Worm (Caenorhabditis elegans) whole organism, young adult: ENCODE data around the gene pro-3.

Source experiments
- F33H1.4 ChIP-seq: fragments of 200-800 bp; sonication (Bioruptor generic); IDR thresholded peaks from 2 replicates; pipeline ENCODE4 v1.3.6; 2022; ENCODE audit warnings: missing genetic modification reagents, missing genetic modification characterization, missing compliant biosample characterization
- F57A8.1 ChIP-seq: fragments of 200-800 bp; sonication (Bioruptor generic); optimal IDR thresholded peaks from 2 replicates; lab custom pipeline; 2018; ENCODE audit warnings: mild to moderate bottlenecking, missing genetic modification characterization, moderate library complexity, missing compliant biosample characterization
- Y53F4B.3 ChIP-seq: fragments of 200-800 bp; sonication (Bioruptor generic); IDR thresholded peaks from 2 replicates; pipeline ENCODE4 v1.3.6; 2022; ENCODE audit warnings: missing genetic modification reagents, missing genetic modification characterization, missing compliant biosample characterization
- Y53G8AR.9 ChIP-seq: fragments of 200-800 bp; sonication (Bioruptor generic); conservative IDR thresholded peaks from 2 replicates; pipeline ENCODE4 v1.3.6; 2022; ENCODE audit warnings: missing genetic modification reagents, missing genetic modification characterization, missing compliant biosample characterization
- Y95B8A.8 ChIP-seq: fragments of 200-800 bp; sonication (Bioruptor generic); IDR thresholded peaks from 2 replicates; pipeline ENCODE4 v1.3.6; 2022; ENCODE audit warnings: missing genetic modification reagents, missing genetic modification characterization, missing compliant biosample characterization
- akir-1 ChIP-seq: fragments of 200-800 bp; sonication (Bioruptor generic); optimal IDR thresholded peaks from 2 replicates; lab custom pipeline; 2018; ENCODE audit warnings: mild to moderate bottlenecking, missing genetic modification characterization, moderate library complexity, missing compliant biosample characterization
- aptf-2 ChIP-seq: fragments of 200-800 bp; sonication (Bioruptor generic); conservative IDR thresholded peaks from 2 replicates; pipeline ENCODE4 v1.3.6; 2022; ENCODE audit warnings: missing genetic modification reagents, missing genetic modification characterization, missing compliant biosample characterization
- attf-3 ChIP-seq: fragments of 200-800 bp; sonication (Bioruptor generic); conservative IDR thresholded peaks from 2 replicates; pipeline ENCODE4 v1.3.6; 2022; ENCODE audit warnings: missing genetic modification reagents, missing genetic modification characterization, missing compliant biosample characterization
- attf-6 ChIP-seq: fragments of 200-800 bp; sonication (Bioruptor generic); IDR thresholded peaks from 2 replicates; pipeline ENCODE4 v1.3.6; 2022; ENCODE audit warnings: missing genetic modification reagents, missing genetic modification characterization, missing compliant biosample characterization
- bed-2 ChIP-seq: fragments of 200-800 bp; sonication (Bioruptor generic); IDR thresholded peaks from 2 replicates; pipeline ENCODE4 v1.3.6; 2022; ENCODE audit warnings: missing genetic modification reagents, missing genetic modification characterization, missing compliant biosample characterization
- ceh-100 ChIP-seq: fragments of 200-800 bp; sonication (Bioruptor generic); IDR thresholded peaks from 2 replicates; pipeline ENCODE4 v1.3.6; 2022; ENCODE audit warnings: missing genetic modification reagents, missing genetic modification characterization, missing compliant biosample characterization
- ceh-27 ChIP-seq: fragments of 200-800 bp; sonication (Bioruptor generic); optimal IDR thresholded peaks from 2 replicates; lab custom pipeline; 2018; ENCODE audit warnings: mild to moderate bottlenecking, missing genetic modification characterization, moderate library complexity, missing compliant biosample characterization
- ceh-58 ChIP-seq: fragments of 200-800 bp; sonication (Bioruptor generic); IDR thresholded peaks from 2 replicates; pipeline ENCODE4 v1.3.6; 2022; ENCODE audit warnings: missing genetic modification characterization, missing compliant biosample characterization
- die-1 ChIP-seq: sonication (generic microtip); optimal IDR thresholded peaks from 2 replicates; lab custom pipeline; 2016; ENCODE audit warnings: missing genotype, mild to moderate bottlenecking, missing genetic modification characterization, missing compliant biosample characterization
- dox-1 ChIP-seq: fragments of 200-800 bp; sonication (Bioruptor generic); IDR thresholded peaks from 2 replicates; pipeline ENCODE4 v1.3.6; 2022; ENCODE audit warnings: missing genetic modification reagents, missing genetic modification characterization, missing compliant biosample characterization
- dpl-1 ChIP-seq: fragments of 150-350 bp; optimal IDR thresholded peaks from 2 replicates; lab custom pipeline; 2014; ENCODE audit warnings: missing biosample characterization, missing genetic modification reagents, missing genetic modification characterization
- ekl-4 ChIP-seq: fragments of 200-800 bp; sonication (Bioruptor generic); IDR thresholded peaks from 2 replicates; pipeline ENCODE4 v1.3.6; 2022; ENCODE audit warnings: missing genetic modification reagents, missing genetic modification characterization, missing compliant biosample characterization
- hlh-12 ChIP-seq: sonication (generic microtip); optimal IDR thresholded peaks from 2 replicates; lab custom pipeline; 2016; ENCODE audit warnings: missing genetic modification characterization, missing compliant biosample characterization
- hsf-1 ChIP-seq: fragments of 200-800 bp; sonication (Bioruptor generic); IDR thresholded peaks from 2 replicates; pipeline ENCODE4 v1.3.6; 2022; ENCODE audit warnings: missing genetic modification reagents, missing genetic modification characterization, missing compliant biosample characterization
- let-607 ChIP-seq, 2 experiments: fragments of 200-800 bp in 1 of 2; sonication (Bioruptor generic) in 1 of 2; sonication (generic microtip) in 1 of 2; optimal IDR thresholded peaks; 2 replicates each; lab custom pipeline; 2016 to 2018; ENCODE audit warnings: mild to moderate bottlenecking in 2 of 2, missing compliant biosample characterization in 2 of 2, missing genetic modification characterization in 2 of 2, moderate library complexity in 2 of 2, missing genotype in 1 of 2
- lin-54 ChIP-seq: fragments of 200-800 bp; sonication (Bioruptor generic); optimal IDR thresholded peaks from 2 replicates; lab custom pipeline; 2018; ENCODE audit warnings: mild to moderate bottlenecking, missing genetic modification characterization, missing compliant biosample characterization
- lir-1 ChIP-seq: fragments of 200-800 bp; sonication (Bioruptor generic); conservative IDR thresholded peaks from 2 replicates; pipeline ENCODE4 v1.3.6; 2022; ENCODE audit warnings: missing genetic modification reagents, missing genetic modification characterization, missing compliant biosample characterization
- madf-3 ChIP-seq: fragments of 200-800 bp; sonication (Bioruptor generic); IDR thresholded peaks from 2 replicates; pipeline ENCODE4 v1.3.6; 2022; ENCODE audit warnings: missing genetic modification reagents, missing genetic modification characterization, missing compliant biosample characterization
- madf-6 ChIP-seq: fragments of 200-800 bp; sonication (Bioruptor generic); IDR thresholded peaks from 2 replicates; pipeline ENCODE4 v1.3.6; 2022; ENCODE audit warnings: missing genetic modification reagents, missing genetic modification characterization, missing compliant biosample characterization
- madf-8 ChIP-seq: fragments of 200-800 bp; sonication (Bioruptor generic); conservative IDR thresholded peaks from 2 replicates; pipeline ENCODE4 v1.3.6; 2022; ENCODE audit warnings: missing genetic modification reagents, missing genetic modification characterization, missing compliant biosample characterization
- nfya-1 ChIP-seq: sonication (generic microtip); optimal IDR thresholded peaks from 2 replicates; lab custom pipeline; 2017; ENCODE audit warnings: antibody characterized with exemption, missing compliant biosample characterization, missing genetic modification characterization, borderline replicate concordance; ENCODE audit not compliant: insufficient read depth
- nfyb-1 ChIP-seq: fragments of 200-800 bp; sonication (Bioruptor generic); IDR thresholded peaks from 2 replicates; pipeline ENCODE4 v1.3.6; 2022; ENCODE audit warnings: missing genetic modification reagents, missing genetic modification characterization, missing compliant biosample characterization
- nhr-179 ChIP-seq: sonication (generic microtip); optimal IDR thresholded peaks from 2 replicates; lab custom pipeline; 2016; ENCODE audit warnings: mild to moderate bottlenecking, missing genetic modification characterization, missing compliant biosample characterization
- pbrm-1 ChIP-seq: fragments of 200-800 bp; sonication (Bioruptor generic); IDR thresholded peaks from 2 replicates; pipeline ENCODE4 v1.3.6; 2022; ENCODE audit warnings: missing genetic modification reagents, missing genetic modification characterization, missing compliant biosample characterization
- sea-2 ChIP-seq: fragments of 200-800 bp; sonication (Bioruptor generic); IDR thresholded peaks from 2 replicates; pipeline ENCODE4 v1.3.6; 2022; ENCODE audit warnings: missing genetic modification characterization, missing compliant biosample characterization
- snpc-1.3 ChIP-seq: sonication (generic microtip); optimal IDR thresholded peaks from 2 replicates; lab custom pipeline; 2017; ENCODE audit warnings: missing genetic modification characterization, mild to moderate bottlenecking, missing compliant biosample characterization, antibody characterized with exemption, moderate library complexity, missing genotype, missing genetic modification reagents; ENCODE audit not compliant: insufficient read depth
- snpc-4 ChIP-seq, 5 experiments: fragments of 150-350 bp in 1 of 5; sonication (generic microtip) in 4 of 5; optimal IDR thresholded peaks; 2 replicates each; lab custom pipeline; 2014 to 2018; ENCODE audit warnings: missing genetic modification characterization in 5 of 5, missing biosample characterization in 3 of 5, antibody characterized with exemption in 2 of 5, mild to moderate bottlenecking in 2 of 5, missing compliant biosample characterization in 2 of 5, missing genotype in 2 of 5, moderate library complexity in 2 of 5, missing genetic modification reagents in 1 of 5
- tbp1 ChIP-seq: fragments of 200-800 bp; sonication (Bioruptor generic); optimal IDR thresholded peaks from 2 replicates; lab custom pipeline; 2018; ENCODE audit warnings: mild to moderate bottlenecking, missing genetic modification characterization, missing compliant biosample characterization
- tbx-9 ChIP-seq: sonication (generic microtip); optimal IDR thresholded peaks from 2 replicates; lab custom pipeline; 2016; ENCODE audit warnings: borderline replicate concordance, missing genetic modification characterization, inconsistent platforms, missing compliant biosample characterization
- zfh-2 ChIP-seq: fragments of 200-800 bp; sonication (Bioruptor generic); conservative IDR thresholded peaks from 2 replicates; pipeline ENCODE4 v1.3.6; 2022; ENCODE audit warnings: missing genetic modification reagents, missing genetic modification characterization, missing compliant biosample characterization
- zim-3 ChIP-seq: sonication (generic microtip); optimal IDR thresholded peaks from 2 replicates; lab custom pipeline; 2017; ENCODE audit warnings: mild to moderate bottlenecking, missing genetic modification characterization, moderate library complexity, missing compliant biosample characterization
- ztf-18 ChIP-seq: sonication (generic microtip); optimal IDR thresholded peaks from 2 replicates; lab custom pipeline; 2016; ENCODE audit warnings: missing genotype, mild to moderate bottlenecking, missing genetic modification characterization, missing compliant biosample characterization
- ztf-22 ChIP-seq: fragments of 200-800 bp; sonication (Bioruptor generic); optimal IDR thresholded peaks from 2 replicates; lab custom pipeline; 2018; ENCODE audit warnings: mild to moderate bottlenecking, missing genetic modification characterization, moderate library complexity, missing compliant biosample characterization
- ztf-25 ChIP-seq: fragments of 200-800 bp; sonication (Bioruptor generic); IDR thresholded peaks from 2 replicates; pipeline ENCODE4 v1.3.6; 2022; ENCODE audit warnings: missing genetic modification reagents, missing genetic modification characterization, missing compliant biosample characterization
- ztf-3 ChIP-seq: fragments of 200-800 bp; sonication (Bioruptor generic); optimal IDR thresholded peaks from 2 replicates; lab custom pipeline; 2018; ENCODE audit warnings: mild to moderate bottlenecking, missing genetic modification characterization, missing compliant biosample characterization
- ztf-6 ChIP-seq: fragments of 200-800 bp; sonication (Bioruptor generic); IDR thresholded peaks from 2 replicates; pipeline ENCODE4 v1.3.6; 2022; ENCODE audit warnings: missing genetic modification reagents, missing genetic modification characterization, missing compliant biosample characterization

The pro-3 gene

ce11 chrV:19129497-19130212 is 11.4 kb upstream of the pro-3 start (continued):
- TF ChIP-seq ceh-100 (GFP tag; lab: Robert Waterston, UW) (no peak), nhr-179 (tag; lab: Kevin White, UChicago) (no peak), lir-1 (GFP tag; lab: Robert Waterston, UW) (no peak)

ce11 chrV:19127225-19127624 is 9.0 kb upstream of the pro-3 start, which contains the start of gene dyf-17:
dyf-17 (plus strand) TSS chrV:19127525.
- TF ChIP-seq dpl-1 (GFP tag; lab: Kevin White, UChicago) = no peak
- no peak for TF ChIP-seq sea-2
- TF ChIP-seq hsf-1 (GFP tag; lab: Robert Waterston, UW) = no peak
- TF ChIP-seq lin-54 (GFP tag; lab: Kevin White, UChicago) = no peak
- TF ChIP-seq ceh-100 (GFP tag; lab: Robert Waterston, UW) = no peak
- TF ChIP-seq let-607 (tag; optimal IDR thresholded peaks at IDR 0.05; lab: Kevin White, UChicago) = no peak
- TF ChIP-seq dox-1 (GFP tag; lab: Robert Waterston, UW) = no peak
- no peak for TF ChIP-seq Y53F4B.3 (GFP tag; lab: Robert Waterston, UW)
- TF ChIP-seq ztf-18 (tag; lab: Kevin White, UChicago) = no peak
- TF ChIP-seq Y53G8AR.9 (GFP tag; lab: Robert Waterston, UW) = no peak
- no peak for TF ChIP-seq ekl-4 (GFP tag; lab: Robert Waterston, UW)
- TF ChIP-seq attf-3 (GFP tag; lab: Robert Waterston, UW) = no peak
- no peak for TF ChIP-seq akir-1 (GFP tag; lab: Kevin White, UChicago)
- TF ChIP-seq die-1 (tag; lab: Kevin White, UChicago) = no peak
- TF ChIP-seq nfyb-1 = no peak
- no peak for TF ChIP-seq zfh-2 (GFP tag; lab: Robert Waterston, UW)
- no peak for TF ChIP-seq ztf-25
- TF ChIP-seq nhr-179 (tag; lab: Kevin White, UChicago) = no peak
- TF ChIP-seq nfya-1 (tag; lab: Kevin White, UChicago) = no peak
- TF ChIP-seq tbp1 (GFP tag; lab: Kevin White, UChicago) = no peak

- peak; percentile 67 for TF ChIP-seq lin-54 (GFP tag; lab: Kevin White, UChicago)
- TF ChIP-seq pbrm-1 = peak; percentile 81
- TF ChIP-seq die-1 (tag; lab: Kevin White, UChicago) = peak; percentile 70
- TF ChIP-seq madf-3 = no peak; the same call in 1 of the 2 replicates
- peak; percentile 51 for TF ChIP-seq zim-3
- TF ChIP-seq ekl-4 (GFP tag; lab: Robert Waterston, UW) = peak; percentile 78; the same call in 1 of the 2 replicates
- TF ChIP-seq ztf-3 (GFP tag; lab: Kevin White, UChicago) = peak; percentile 44
- TF ChIP-seq zfh-2 (GFP tag; lab: Robert Waterston, UW) = peak; percentile 96
- no peak for TF ChIP-seq madf-8
- peak; percentile 45 for TF ChIP-seq snpc-4 (GFP tag; optimal IDR thresholded peaks at IDR 0.05; lab: Kevin White, UChicago)
- TF ChIP-seq snpc-4 (tag; optimal IDR thresholded peaks at IDR 0.05; lab: Kevin White, UChicago) = peak in 3 of 4 experiments; percentile 13 to 59 (median 23)
- no peak for TF ChIP-seq F57A8.1 (GFP tag; lab: Kevin White, UChicago)
- TF ChIP-seq F33H1.4 (GFP tag; lab: Robert Waterston, UW) = peak; percentile 29
- peak; percentile 33 for TF ChIP-seq ztf-22 (GFP tag; lab: Kevin White, UChicago)
- TF ChIP-seq hlh-12 (tag; lab: Kevin White, UChicago) = peak; percentile 60
- TF ChIP-seq bed-2 = peak; percentile 74; the same call in 1 of the 2 replicates
- TF ChIP-seq madf-6 (GFP tag; lab: Robert Waterston, UW) = peak; percentile 79
- no peak for TF ChIP-seq Y95B8A.8 (GFP tag; lab: Robert Waterston, UW)
- TF ChIP-seq ztf-6 (GFP tag; lab: Robert Waterston, UW) = no peak
- no peak for TF ChIP-seq ceh-58
- peak; percentile 40 for TF ChIP-seq snpc-1.3 (tag; lab: Kevin White, UChicago)
- TF ChIP-seq ztf-25 = peak; percentile 76; the same call in 1 of the 2 replicates
- no peak for TF ChIP-seq aptf-2 (GFP tag; lab: Robert Waterston, UW)
- TF ChIP-seq attf-6 (GFP tag; lab: Robert Waterston, UW) = peak; percentile 68
- peak; percentile 79 for TF ChIP-seq ceh-27
- peak; percentile 10 to 52 for TF ChIP-seq let-607 (tag; optimal IDR thresholded peaks at IDR 0.05; lab: Kevin White, UChicago)
- TF ChIP-seq tbx-9 = no peak
Observed at ce11 chrV:19125812-19126211, 7.6 kb upstream of the pro-3 start.
